Fruit fly (Drosophila melanogaster) whole organism, embryonic: ENCODE measurements around the gene enc.
A peak's percentile ranks its signal among the peaks of the same experiment; 100 is the strongest.

Experiments
- Abd-B ChIP-seq: fragments of 200-800 bp; sonication (Bioruptor generic); optimal IDR thresholded peaks from 2 replicates; lab custom pipeline; 2018; ENCODE audit warnings: missing biosample characterization, mild to moderate bottlenecking, missing genetic modification characterization, moderate library complexity
- CG10274 ChIP-seq: fragments of 200-800 bp; sonication (Bioruptor generic); optimal IDR thresholded peaks from 3 replicates; lab custom pipeline; 2017; ENCODE audit warnings: missing biosample characterization, mild to moderate bottlenecking, missing genetic modification characterization
- CG10654 ChIP-seq: fragments of 200-800 bp; sonication (Bioruptor generic); optimal IDR thresholded peaks from 2 replicates; lab custom pipeline; 2016; ENCODE audit warnings: missing biosample characterization, missing genetic modification characterization
- CG11456 ChIP-seq: fragments of 200-800 bp; sonication (Bioruptor generic); IDR thresholded peaks from 3 replicates; pipeline ENCODE4 v1.3.6; 2022; ENCODE audit warnings: missing biosample characterization, missing genetic modification characterization
- CG12299 ChIP-seq: fragments of 200-800 bp; sonication (Bioruptor generic); optimal IDR thresholded peaks from 2 replicates; lab custom pipeline; 2018; ENCODE audit warnings: missing biosample characterization, mild to moderate bottlenecking, missing genetic modification characterization
- CG13894 ChIP-seq: fragments of 200-800 bp; sonication (Bioruptor generic); optimal IDR thresholded peaks from 3 replicates; lab custom pipeline; 2018; ENCODE audit warnings: missing biosample characterization, mild to moderate bottlenecking, missing genetic modification characterization, moderate library complexity
- CG14014 ChIP-seq: fragments of 200-800 bp; sonication (Bioruptor generic); IDR thresholded peaks from 2 replicates; pipeline ENCODE4 v1.3.6; 2022; ENCODE audit warnings: missing biosample characterization, missing genetic modification characterization
- CG1603 ChIP-seq: fragments of 200-800 bp; sonication (Bioruptor generic); optimal IDR thresholded peaks from 2 replicates; lab custom pipeline; 2019; ENCODE audit warnings: missing biosample characterization, mild to moderate bottlenecking, missing genetic modification characterization, moderate library complexity
- CG17361 ChIP-seq: fragments of 200-800 bp; sonication (Bioruptor generic); IDR thresholded peaks from 3 replicates; pipeline ENCODE4 v1.3.6; 2022; ENCODE audit warnings: missing biosample characterization, missing genetic modification characterization
- CG17912 ChIP-seq: fragments of 200-800 bp; sonication (Bioruptor generic); optimal IDR thresholded peaks from 2 replicates; lab custom pipeline; 2018; ENCODE audit warnings: missing biosample characterization, mild to moderate bottlenecking, missing genetic modification characterization
- CG2129 ChIP-seq: fragments of 200-800 bp; sonication (Bioruptor generic); IDR thresholded peaks from 2 replicates; pipeline ENCODE4 v1.3.6; 2022; ENCODE audit warnings: missing biosample characterization, missing genetic modification characterization; ENCODE audit not compliant: partially characterized antibody
- CG30431 ChIP-seq: fragments of 200-800 bp; sonication (Bioruptor generic); optimal IDR thresholded peaks from 2 replicates; lab custom pipeline; 2017; ENCODE audit warnings: missing biosample characterization, missing genetic modification characterization
- CG3281 ChIP-seq: fragments of 200-800 bp; sonication (Bioruptor generic); optimal IDR thresholded peaks from 3 replicates; lab custom pipeline; 2017; ENCODE audit warnings: missing biosample characterization, mild to moderate bottlenecking, missing genetic modification characterization
- CG33213 ChIP-seq: fragments of 200-800 bp; sonication (Bioruptor generic); optimal IDR thresholded peaks from 3 replicates; lab custom pipeline; 2016; ENCODE audit warnings: missing biosample characterization, missing genetic modification characterization
- CG3726 ChIP-seq: fragments of 200-800 bp; sonication (Bioruptor generic); IDR thresholded peaks from 3 replicates; pipeline ENCODE4, ENCODE4 v1.3.6; 2022; ENCODE audit warnings: missing biosample characterization, missing genetic modification characterization
- CG6689 ChIP-seq: fragments of 200-800 bp; sonication (Bioruptor generic); IDR thresholded peaks from 2 replicates; pipeline ENCODE4 v1.3.6; 2022; ENCODE audit warnings: missing biosample characterization, missing genetic modification characterization
- CG7271 ChIP-seq: fragments of 200-800 bp; sonication (Bioruptor generic); optimal IDR thresholded peaks from 2 replicates; lab custom pipeline; 2018; ENCODE audit warnings: missing biosample characterization, mild to moderate bottlenecking, missing genetic modification characterization, moderate library complexity
- CG7372 ChIP-seq: fragments of 200-800 bp; sonication (Bioruptor generic); IDR thresholded peaks from 2 replicates; pipeline ENCODE4 v1.3.6; 2022; ENCODE audit warnings: missing biosample characterization, missing genetic modification characterization
- CTCF ChIP-seq: fragments of 200-800 bp; sonication (Bioruptor generic); optimal IDR thresholded peaks from 2 replicates; lab custom pipeline; 2017; ENCODE audit warnings: missing biosample characterization, mild to moderate bottlenecking, missing genetic modification characterization, moderate library complexity
- CrebB ChIP-seq: fragments of 200-800 bp; sonication (Bioruptor generic); optimal IDR thresholded peaks from 3 replicates; lab custom pipeline; 2018; ENCODE audit warnings: missing biosample characterization, mild to moderate bottlenecking, missing genetic modification characterization
- Dek ChIP-seq: fragments of 200-800 bp; sonication (Bioruptor generic); optimal IDR thresholded peaks from 3 replicates; lab custom pipeline; 2019; ENCODE audit warnings: missing biosample characterization, mild to moderate bottlenecking, missing genetic modification characterization, moderate library complexity
- GATAe ChIP-seq: fragments of 200-800 bp; sonication (Bioruptor generic); conservative IDR thresholded peaks from 2 replicates; pipeline ENCODE4 v1.3.6; 2022; ENCODE audit warnings: missing biosample characterization, missing genetic modification characterization
- Gsc ChIP-seq: fragments of 200-800 bp; sonication (Bioruptor generic); IDR thresholded peaks from 2 replicates; pipeline ENCODE4 v1.3.6; 2022; ENCODE audit warnings: missing biosample characterization, missing genetic modification characterization
- H15 ChIP-seq: fragments of 200-800 bp; sonication (Bioruptor generic); IDR thresholded peaks from 3 replicates; pipeline ENCODE4 v1.3.6; 2022; ENCODE audit warnings: missing biosample characterization, missing genetic modification characterization
- Hand ChIP-seq: fragments of 200-800 bp; sonication (Bioruptor generic); optimal IDR thresholded peaks from 2 replicates; lab custom pipeline; 2017; ENCODE audit warnings: mild to moderate bottlenecking, missing biosample characterization, missing genetic modification reagents, missing genetic modification characterization
- Hr3 ChIP-seq: fragments of 200-800 bp; sonication (Bioruptor generic); optimal IDR thresholded peaks from 3 replicates; lab custom pipeline; 2016; ENCODE audit warnings: missing biosample characterization, missing genetic modification characterization
- Mrtf ChIP-seq: fragments of 200-800 bp; sonication (Bioruptor generic); IDR thresholded peaks from 3 replicates; pipeline ENCODE4 v1.3.6; 2022; ENCODE audit warnings: missing biosample characterization, missing genetic modification characterization
- Nf-YB ChIP-seq: fragments of 200-800 bp; sonication (Bioruptor generic); optimal IDR thresholded peaks from 3 replicates; lab custom pipeline; 2019; ENCODE audit warnings: missing biosample characterization, mild to moderate bottlenecking, missing genetic modification characterization, moderate library complexity
- Scr ChIP-seq: fragments of 200-800 bp; sonication (Bioruptor generic); IDR thresholded peaks from 2 replicates; pipeline ENCODE4 v1.3.6; 2022; ENCODE audit warnings: missing biosample characterization, missing genetic modification characterization; ENCODE audit not compliant: partially characterized antibody
- Spps ChIP-seq: fragments of 200-800 bp; sonication (Bioruptor generic); optimal IDR thresholded peaks from 2 replicates; lab custom pipeline; 2018; ENCODE audit warnings: missing biosample characterization, mild to moderate bottlenecking, missing genetic modification characterization
- Ssrp ChIP-seq: fragments of 200-800 bp; sonication (Bioruptor generic); optimal IDR thresholded peaks from 2 replicates; lab custom pipeline; 2018; ENCODE audit warnings: missing biosample characterization, mild to moderate bottlenecking, missing genetic modification characterization, moderate library complexity
- Xrp1 ChIP-seq: fragments of 200-800 bp; sonication (Bioruptor generic); IDR thresholded peaks from 2 replicates; pipeline ENCODE4 v1.3.6; 2022; ENCODE audit warnings: missing biosample characterization, missing genetic modification characterization
- al ChIP-seq: fragments of 200-800 bp; sonication (Bioruptor generic); IDR thresholded peaks from 2 replicates; pipeline ENCODE4 v1.3.6; 2022; ENCODE audit warnings: missing biosample characterization, missing genetic modification characterization
- ash1 ChIP-seq: fragments of 200-800 bp; sonication (Bioruptor generic); optimal IDR thresholded peaks from 2 replicates; lab custom pipeline; 2018; ENCODE audit warnings: missing biosample characterization, mild to moderate bottlenecking, missing genetic modification characterization
- cwo ChIP-seq: fragments of 200-800 bp; sonication (Bioruptor generic); optimal IDR thresholded peaks from 3 replicates; lab custom pipeline; 2017; ENCODE audit warnings: missing biosample characterization, missing genetic modification characterization, mild to moderate bottlenecking, moderate library complexity, missing genetic modification reagents
- gem ChIP-seq: fragments of 200-800 bp; sonication (Bioruptor generic); optimal IDR thresholded peaks from 2 replicates; lab custom pipeline; 2019; ENCODE audit warnings: missing biosample characterization, mild to moderate bottlenecking, missing genetic modification characterization, moderate library complexity
- gsb-n ChIP-seq: fragments of 200-800 bp; sonication (Bioruptor generic); optimal IDR thresholded peaks from 3 replicates; lab custom pipeline; 2018; ENCODE audit warnings: missing biosample characterization, mild to moderate bottlenecking, missing genetic modification characterization
- gt ChIP-seq: fragments of 200-800 bp; sonication (Bioruptor generic); IDR thresholded peaks from 2 replicates; pipeline ENCODE4 v1.3.6; 2022; ENCODE audit warnings: missing biosample characterization, missing genetic modification characterization
- hbn ChIP-seq: fragments of 200-800 bp; sonication (Bioruptor generic); IDR thresholded peaks from 2 replicates; pipeline ENCODE4 v1.3.6; 2022; ENCODE audit warnings: missing biosample characterization, missing genetic modification characterization; ENCODE audit not compliant: partially characterized antibody
- hth ChIP-seq: fragments of >200 bp; optimal IDR thresholded peaks from 2 replicates; lab custom pipeline; 2017; ENCODE audit warnings: inconsistent platforms
- luna ChIP-seq: fragments of 200-800 bp; sonication (Bioruptor generic); optimal IDR thresholded peaks from 2 replicates; lab custom pipeline; 2016; ENCODE audit warnings: missing biosample characterization, missing genetic modification characterization
- maf-S ChIP-seq: fragments of 200-800 bp; sonication (Bioruptor generic); optimal IDR thresholded peaks from 2 replicates; lab custom pipeline; 2016; ENCODE audit warnings: missing biosample characterization, missing genetic modification characterization
- nom ChIP-seq: fragments of 200-800 bp; sonication (Bioruptor generic); optimal IDR thresholded peaks from 2 replicates; lab custom pipeline; 2017; ENCODE audit warnings: missing biosample characterization, missing genetic modification characterization, mild to moderate bottlenecking, moderate library complexity, missing genetic modification reagents
- odd ChIP-seq: fragments of 200-800 bp; sonication (Bioruptor generic); optimal IDR thresholded peaks from 2 replicates; lab custom pipeline; 2017; ENCODE audit warnings: missing biosample characterization, mild to moderate bottlenecking, missing genetic modification characterization
- pho ChIP-seq: fragments of 200-800 bp; sonication (Bioruptor generic); optimal IDR thresholded peaks from 2 replicates; lab custom pipeline; 2016; ENCODE audit warnings: missing biosample characterization, missing genetic modification characterization
- prd ChIP-seq, 3 experiments: fragments of >200 bp in 2 of 3; fragments of 200-800 bp in 1 of 3; sonication (Bioruptor generic) in 1 of 3; optimal IDR thresholded peaks in 2 of 3; IDR thresholded peaks in 1 of 3; 2 replicates in 2 of 3; 3 replicates in 1 of 3; pipeline versions ENCODE4 v1.3.6 to Lab custom; 2017 to 2022; ENCODE audit warnings: missing biosample characterization in 1 of 3, missing genetic modification characterization in 1 of 3
- sd ChIP-seq: fragments of 200-800 bp; sonication (Bioruptor generic); optimal IDR thresholded peaks from 3 replicates; lab custom pipeline; 2018; ENCODE audit warnings: missing biosample characterization, mild to moderate bottlenecking, missing genetic modification characterization, moderate library complexity
- sens-2 ChIP-seq: fragments of 200-800 bp; sonication (Bioruptor generic); IDR thresholded peaks from 2 replicates; pipeline ENCODE4 v1.3.6; 2022; ENCODE audit warnings: missing biosample characterization, missing genetic modification characterization
- seq ChIP-seq: fragments of 200-800 bp; sonication (Bioruptor generic); IDR thresholded peaks from 2 replicates; pipeline ENCODE4 v1.3.6; 2022; ENCODE audit warnings: missing biosample characterization, missing genetic modification characterization
- shn ChIP-seq: fragments of 200-800 bp; sonication (Bioruptor generic); optimal IDR thresholded peaks from 3 replicates; lab custom pipeline; 2016; ENCODE audit warnings: missing biosample characterization, missing genetic modification characterization
- sug ChIP-seq: fragments of 200-800 bp; optimal IDR thresholded peaks from 2 replicates; lab custom pipeline; 2019; ENCODE audit warnings: missing biosample characterization, mild to moderate bottlenecking, missing genetic modification characterization, moderate library complexity
- toy ChIP-seq: fragments of 200-800 bp; sonication (Bioruptor generic); IDR thresholded peaks from 2 replicates; pipeline ENCODE4 v1.3.6; 2022; ENCODE audit warnings: missing biosample characterization, missing genetic modification characterization

The enc gene

dm6 chr3L:3809943-3810342 is 8.5 kb upstream of the enc start, which contains the start of gene CG32262 (continued):
- peak; percentile 17; the same call in 1 of the 2 replicates for TF ChIP-seq CG2129 (GFP tag; lab: Robert Waterston, UW)
- no peak for TF ChIP-seq maf-S (GFP tag; lab: Kevin White, UChicago)
- no peak for TF ChIP-seq CG3726 (GFP tag; lab: Robert Waterston, UW)
- TF ChIP-seq CG10274 (GFP tag; lab: Kevin White, UChicago), result no peak
- TF ChIP-seq hbn (GFP tag; lab: Robert Waterston, UW), result peak; percentile 63
- TF ChIP-seq odd (GFP tag; lab: Kevin White, UChicago), result no peak
- no peak for TF ChIP-seq Nf-YB
- no peak for TF ChIP-seq Spps (tag; lab: Kevin White, UChicago)
- TF ChIP-seq sens-2 (GFP tag; lab: Robert Waterston, UW), result no peak
- TF ChIP-seq al (GFP tag; lab: Robert Waterston, UW), result no peak
- peak; percentile 23 for TF ChIP-seq sug (tag; lab: Kevin White, UChicago)
- TF ChIP-seq CG13894 (tag; lab: Kevin White, UChicago), result no peak
- no peak for TF ChIP-seq prd (optimal IDR thresholded peaks at IDR 0.05; lab: Kevin White, UChicago)
- TF ChIP-seq prd (GFP tag; IDR thresholded peaks at IDR 0.05; lab: Robert Waterston, UW), result no peak
- no peak for TF ChIP-seq CG6689 (GFP tag; lab: Robert Waterston, UW)
- no peak for TF ChIP-seq CG14014 (GFP tag; lab: Robert Waterston, UW)
- no peak for TF ChIP-seq CG12299 (tag; lab: Kevin White, UChicago)
- TF ChIP-seq Scr (GFP tag; lab: Robert Waterston, UW), result peak; percentile 61
- no peak for TF ChIP-seq luna
- TF ChIP-seq CG30431, result no peak
- TF ChIP-seq hth (lab: Kevin White, UChicago), result no peak
- TF ChIP-seq Hand (GFP tag; lab: Kevin White, UChicago), result no peak
- TF ChIP-seq pho (GFP tag; lab: Kevin White, UChicago), result no peak
- TF ChIP-seq CG1603 (tag; lab: Kevin White, UChicago), result peak; percentile 29
- TF ChIP-seq gsb-n (tag; lab: Kevin White, UChicago), result no peak
- no peak for TF ChIP-seq gem (tag; lab: Kevin White, UChicago)
- TF ChIP-seq gt, result no peak
- no peak for TF ChIP-seq CTCF
- TF ChIP-seq CG7271 (tag; lab: Kevin White, UChicago), result no peak
- no peak for TF ChIP-seq nom (GFP tag; lab: Kevin White, UChicago)
- no peak for TF ChIP-seq Dek (tag; lab: Kevin White, UChicago)
- TF ChIP-seq cwo (GFP tag; lab: Kevin White, UChicago), result no peak
- no peak for TF ChIP-seq H15 (GFP tag; lab: Robert Waterston, UW)
- no peak for TF ChIP-seq CG33213 (GFP tag; lab: Kevin White, UChicago)
- no peak for TF ChIP-seq ash1 (GFP tag; lab: Kevin White, UChicago)
- no peak for TF ChIP-seq Abd-B (GFP tag; lab: Kevin White, UChicago)
- no peak for TF ChIP-seq Mrtf (GFP tag; lab: Robert Waterston, UW)
- TF ChIP-seq shn, result no peak
- no peak for TF ChIP-seq Ssrp (tag; lab: Kevin White, UChicago)
- no peak for TF ChIP-seq toy (GFP tag; lab: Robert Waterston, UW)
- no peak for TF ChIP-seq CG10654 (GFP tag; lab: Kevin White, UChicago)
- TF ChIP-seq CG3281 (GFP tag; lab: Kevin White, UChicago), result no peak
- TF ChIP-seq sd, result no peak
- no peak for TF ChIP-seq CG17361
- no peak for TF ChIP-seq CG7372 (GFP tag; lab: Robert Waterston, UW)
- no peak for TF ChIP-seq CG17912 (GFP tag; lab: Kevin White, UChicago)
- no peak for TF ChIP-seq Hr3 (GFP tag; lab: Kevin White, UChicago)
- no peak for TF ChIP-seq seq (GFP tag; lab: Robert Waterston, UW)
- TF ChIP-seq Xrp1, result no peak
- no peak for TF ChIP-seq Gsc
- TF ChIP-seq CrebB (tag; lab: Kevin White, UChicago), result peak; percentile 1
- no peak for TF ChIP-seq CG11456
- no peak for TF ChIP-seq GATAe (GFP tag; lab: Robert Waterston, UW)
